Fruit fly (Drosophila melanogaster): ENCODE measurements around the gene PVRAP.

The PVRAP gene

DNA sequence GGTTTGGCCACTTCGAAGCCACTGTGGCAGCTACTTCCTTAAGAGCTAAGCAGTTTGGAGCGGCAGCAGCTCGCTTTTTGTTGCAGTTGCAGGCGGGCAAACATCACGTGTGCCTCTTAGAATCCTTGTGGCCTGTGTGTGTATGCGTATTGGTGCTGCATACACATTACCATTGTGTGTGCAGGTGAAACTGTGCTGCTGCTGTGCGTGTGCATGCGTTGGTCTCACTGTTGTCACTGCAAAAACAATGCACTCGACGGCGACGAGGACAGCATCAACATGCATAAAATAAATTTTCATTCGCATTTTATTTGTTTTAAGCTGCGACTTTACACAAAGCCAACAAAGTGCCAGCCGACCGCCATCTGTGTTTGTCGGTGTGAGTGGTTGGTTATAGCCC is 4.1 kb upstream of the PVRAP start (continued):
- TF ChIP-seq Myb (GFP tag; optimal IDR thresholded peaks at IDR 0.05) (no peak), TFAM (GFP tag; optimal IDR thresholded peaks at IDR 0.05) (no peak), sens (GFP tag) (peak; percentile 33), ranshi (GFP tag; IDR thresholded peaks at IDR 0.05) (no peak), Spps (tag; optimal IDR thresholded peaks at IDR 0.05) (no peak), CHES-1-like (GFP tag; optimal IDR thresholded peaks at IDR 0.05) (no peak), CG15696 (tag; optimal IDR thresholded peaks at IDR 0.05) (peak; percentile 17), CG8478 (optimal IDR thresholded peaks at IDR 0.05) (no peak), gcm2 (GFP tag; optimal IDR thresholded peaks at IDR 0.05) (no peak), Doc2 (GFP tag; IDR thresholded peaks at IDR 0.05) (no peak), Mad (GFP tag; optimal IDR thresholded peaks at IDR 0.05) (no peak), amos (GFP tag; IDR thresholded peaks at IDR 0.05; ENCODE audit: partially characterized antibody) (no peak), Dip3 (GFP tag; optimal IDR thresholded peaks at IDR 0.05) (no peak), CG14441 (GFP tag; IDR thresholded peaks at IDR 0.05) (no peak), chm (GFP tag; IDR thresholded peaks at IDR 0.05) (no peak), Dll (GFP tag; IDR thresholded peaks at IDR 0.05; ENCODE audit: partially characterized antibody) (no peak), Sox102F (GFP tag; optimal IDR thresholded peaks at IDR 0.05) (no peak), CG4820 (GFP tag; optimal IDR thresholded peaks at IDR 0.05) (no peak), Awh (GFP tag; IDR thresholded peaks at IDR 0.05) (no peak), CG2199 (GFP tag; IDR thresholded peaks at IDR 0.05) (peak; percentile 28; the same call in 1 of the 3 replicates), CG18599 (GFP tag; optimal IDR thresholded peaks at IDR 0.05) (no peak), E2f1 (GFP tag; IDR thresholded peaks at IDR 0.05) (no peak), Aef1 (GFP tag; IDR thresholded peaks at IDR 0.05) (no peak), CG7357 (GFP tag; IDR thresholded peaks at IDR 0.05) (0 out of 3 replicates have a peak, but pooled peaks have one; percentile 39), CG1603 (tag; optimal IDR thresholded peaks at IDR 0.05) (peak; percentile 9), Atf3 (GFP tag; optimal IDR thresholded peaks at IDR 0.05) (no peak), bab2 (GFP tag; optimal IDR thresholded peaks at IDR 0.05) (no peak), CG34224 (GFP tag; IDR thresholded peaks at IDR 0.05; ENCODE audit: partially characterized antibody) (no peak), grau (tag; optimal IDR thresholded peaks at IDR 0.05) (no peak), ewg (GFP tag; optimal IDR thresholded peaks at IDR 0.05) (no peak), fd64A (GFP tag; optimal IDR thresholded peaks at IDR 0.05) (no peak), CG12071 (GFP tag; optimal IDR thresholded peaks at IDR 0.05) (no peak), CG13624 (GFP tag; optimal IDR thresholded peaks at IDR 0.05) (no peak), hth (optimal IDR thresholded peaks at IDR 0.05) (no peak), HmgD (GFP tag; optimal IDR thresholded peaks at IDR 0.05) (no peak), vfl (GFP tag; optimal IDR thresholded peaks at IDR 0.05) (no peak), tll (GFP tag; optimal IDR thresholded peaks at IDR 0.05) (peak in 1 of 2 experiments; percentile 17), Hr39 (optimal IDR thresholded peaks at IDR 0.05) (no peak), schlank (tag; optimal IDR thresholded peaks at IDR 0.05) (no peak), jumu (GFP tag; optimal IDR thresholded peaks at IDR 0.05) (no peak), CG17912 (GFP tag; optimal IDR thresholded peaks at IDR 0.05) (no peak), CG5953 (GFP tag; IDR thresholded peaks at IDR 0.05) (no peak)

- TF ChIP-seq CG11504 (tag; optimal IDR thresholded peaks at IDR 0.05) = peak; percentile 27
- TF ChIP-seq jigr1 (GFP tag; IDR thresholded peaks at IDR 0.05) = no peak
- no peak for TF ChIP-seq Ada2b (GFP tag; IDR thresholded peaks at IDR 0.05)
- no peak for TF ChIP-seq CG6175 (GFP tag; IDR thresholded peaks at IDR 0.05)
- TF ChIP-seq CG12155 (GFP tag; optimal IDR thresholded peaks at IDR 0.05) = no peak
- no peak for TF ChIP-seq CG3407 (GFP tag; optimal IDR thresholded peaks at IDR 0.05)
- 0 out of 3 replicates have a peak, but pooled peaks have one; percentile 33 for TF ChIP-seq CG6791 (GFP tag; IDR thresholded peaks at IDR 0.05; ENCODE audit: partially characterized antibody)
- TF ChIP-seq Lim3 (GFP tag; IDR thresholded peaks at IDR 0.05) = no peak
- TF ChIP-seq sd (tag; optimal IDR thresholded peaks at IDR 0.05) = no peak
- TF ChIP-seq CG17385 (GFP tag; optimal IDR thresholded peaks at IDR 0.05) = no peak
- peak; percentile 89 for TF ChIP-seq zen (tag; optimal IDR thresholded peaks at IDR 0.05)
- TF ChIP-seq zf30C (GFP tag; optimal IDR thresholded peaks at IDR 0.05) = no peak
Measured at dm6 chr3L:5993701-5994499, 3.1 kb upstream of the PVRAP start.

All from whole organism, embryonic.